Worm (Caenorhabditis elegans): ENCODE measurements around the gene fbxb-107.

The fbxb-107 gene

ce11 chrII:2804245-2804644, 45.7 kb downstream of the fbxb-107 start:
- TF ChIP-seq mep-1 (tag; optimal IDR thresholded peaks at IDR 0.05) (peak; percentile 52), snpc-1.2 (GFP tag; IDR thresholded peaks at IDR 0.05) (no peak), spr-1 (tag; optimal IDR thresholded peaks at IDR 0.05) (no peak), dmd-6 (GFP tag; IDR thresholded peaks at IDR 0.05) (peak; percentile 48), ztf-7 (tag; optimal IDR thresholded peaks at IDR 0.05) (no peak), daf-12 (tag; optimal IDR thresholded peaks at IDR 0.05) (no peak), hlh-30 (tag; optimal IDR thresholded peaks at IDR 0.05; ENCODE audit: insufficient read depth) (peak; percentile 26), nhr-25 (tag; optimal IDR thresholded peaks at IDR 0.05; ENCODE audit: borderline replicate concordance, insufficient read depth) (no peak), pha-4 (GFP tag; IDR thresholded peaks at IDR 0.05) (0 out of 2 replicates have a peak, but pooled peaks have one; percentile 20), pha-4 (tag; optimal IDR thresholded peaks at IDR 0.05) (no peak), fkh-10 (GFP tag; optimal IDR thresholded peaks at IDR 0.05) (peak; percentile 1), aha-1 (tag) (peak; percentile 20), lsy-2 (tag; optimal IDR thresholded peaks at IDR 0.05) (peak in 1 of 2 experiments; percentile 52), nhr-6 (tag; optimal IDR thresholded peaks at IDR 0.05) (peak; percentile 19), mes-2 (tag; optimal IDR thresholded peaks at IDR 0.05; ENCODE audit: poor library complexity, severe bottlenecking) (peak; percentile 0), mdl-1 (tag; optimal IDR thresholded peaks at IDR 0.05) (peak in 1 of 2 experiments; percentile 65), spr-3 (GFP tag; optimal IDR thresholded peaks at IDR 0.05) (no peak), hlh-11 (tag; optimal IDR thresholded peaks at IDR 0.05) (peak; percentile 43), unc-130 (GFP tag; optimal IDR thresholded peaks at IDR 0.05) (no peak)

- TF ChIP-seq ZK337.2 (GFP tag; IDR thresholded peaks at IDR 0.05) (no peak), Y48G9A.11 (GFP tag; IDR thresholded peaks at IDR 0.05) (no peak), zip-2 (tag; optimal IDR thresholded peaks at IDR 0.05) (no peak), unc-130 (GFP tag; optimal IDR thresholded peaks at IDR 0.05) (no peak), spr-1 (tag; optimal IDR thresholded peaks at IDR 0.05) (no peak), T26A8.4 (GFP tag; IDR thresholded peaks at IDR 0.05) (no peak), nhr-76 (tag; optimal IDR thresholded peaks at IDR 0.05) (no peak), hlh-11 (tag; optimal IDR thresholded peaks at IDR 0.05) (peak; percentile 37), nhr-11 (tag; optimal IDR thresholded peaks at IDR 0.05) (no peak), set-16 (GFP tag; IDR thresholded peaks at IDR 0.05) (peak; percentile 26; the same call in 1 of the 2 replicates), mep-1 (tag; optimal IDR thresholded peaks at IDR 0.05) (no peak), pha-4 (GFP tag; IDR thresholded peaks at IDR 0.05) (0 out of 2 replicates have a peak, but pooled peaks have one; percentile 52), pha-4 (tag; optimal IDR thresholded peaks at IDR 0.05) (no peak), ceh-28 (tag; optimal IDR thresholded peaks at IDR 0.05) (no peak), F10B5.3 (tag; optimal IDR thresholded peaks at IDR 0.05) (no peak), nhr-41 (GFP tag; IDR thresholded peaks at IDR 0.05) (no peak), ceh-20 (GFP tag; IDR thresholded peaks at IDR 0.05) (no peak), D1046.2 (GFP tag; IDR thresholded peaks at IDR 0.05) (no peak), ama-1 (optimal IDR thresholded peaks at IDR 0.05) (no peak), egl-27 (tag; optimal IDR thresholded peaks at IDR 0.05) (no peak), R02D3.7 (tag; optimal IDR thresholded peaks at IDR 0.05) (no peak), lin-15B (tag; optimal IDR thresholded peaks at IDR 0.05) (no peak), madf-5 (GFP tag; IDR thresholded peaks at IDR 0.05) (no peak), mes-2 (tag; optimal IDR thresholded peaks at IDR 0.05; ENCODE audit: poor library complexity, severe bottlenecking) (no peak), F37D6.2 (tag; optimal IDR thresholded peaks at IDR 0.05) (no peak), lim-7 (GFP tag; IDR thresholded peaks at IDR 0.05) (no peak), madf-9 (GFP tag; conservative IDR thresholded peaks at IDR 0.05) (no peak), dmd-6 (GFP tag; IDR thresholded peaks at IDR 0.05) (peak; percentile 85), cey-2 (tag; optimal IDR thresholded peaks at IDR 0.05; ENCODE audit: borderline replicate concordance, insufficient read depth) (no peak), mdl-1 (tag; optimal IDR thresholded peaks at IDR 0.05) (no peak), nhr-48 (tag; optimal IDR thresholded peaks at IDR 0.05) (peak; percentile 75), F49E8.2 (tag; optimal IDR thresholded peaks at IDR 0.05; ENCODE audit: borderline replicate concordance) (no peak), aha-1 (tag) (no peak), nhr-28 (tag; optimal IDR thresholded peaks at IDR 0.05) (peak; percentile 32), spr-3 (GFP tag; optimal IDR thresholded peaks at IDR 0.05) (no peak), aly-2 (tag; optimal IDR thresholded peaks at IDR 0.05) (no peak), jun-1 (tag; optimal IDR thresholded peaks at IDR 0.05) (no peak), tra-1 (GFP tag; IDR thresholded peaks at IDR 0.05) (peak; percentile 64; the same call in 1 of the 2 replicates), skn-1 (tag; optimal IDR thresholded peaks at IDR 0.05) (no peak), T20F7.1 (GFP tag; optimal IDR thresholded peaks at IDR 0.05) (no peak)
Measured at ce11 chrII:2804949-2805348, 46.4 kb downstream of the fbxb-107 start.
